Worm (Caenorhabditis elegans): Measurements from ENCODE around the gene T16H12.3.

ce11 chrIII:10085574-10085973, 2.5 kb upstream of the T16H12.3 start:
- TF ChIP-seq zfh-2 (GFP tag; conservative IDR thresholded peaks at IDR 0.05) (no peak), let-526 (GFP tag; IDR thresholded peaks at IDR 0.05) (no peak), ztf-3 (GFP tag; optimal IDR thresholded peaks at IDR 0.05) (no peak), athp-1 (tag; optimal IDR thresholded peaks at IDR 0.05) (no peak), him-1 (tag; optimal IDR thresholded peaks at IDR 0.05) (no peak), snpc-4 (GFP tag; optimal IDR thresholded peaks at IDR 0.05) (no peak), snpc-4 (tag; optimal IDR thresholded peaks at IDR 0.05) (no peak), Y56A3A.18 (GFP tag; IDR thresholded peaks at IDR 0.05) (no peak), ama-1 (optimal IDR thresholded peaks at IDR 0.05) (no peak), ama-1 (GFP tag; optimal IDR thresholded peaks at IDR 0.05) (no peak)

Data from whole organism, young adult.